Worm (Caenorhabditis elegans) whole organism, mixed stage, embryonic: ENCODE measurements around the gene C17F4.12.

Source experiments
- blmp-1 ChIP-seq: fragments of 150-350 bp; optimal IDR thresholded peaks from 2 replicates; lab custom pipeline; 2014; ENCODE audit warnings: missing biosample characterization, missing genetic modification characterization
- ces-1 ChIP-seq: fragments of 150-350 bp; optimal IDR thresholded peaks from 2 replicates; lab custom pipeline; 2014; ENCODE audit warnings: missing biosample characterization, missing genetic modification reagents, missing genetic modification characterization
- elt-1 ChIP-seq: sonication (generic microtip); optimal IDR thresholded peaks from 2 replicates; lab custom pipeline; 2017; ENCODE audit warnings: missing genetic modification characterization, mild to moderate bottlenecking, missing compliant biosample characterization, antibody characterized with exemption, moderate library complexity, borderline replicate concordance; ENCODE audit not compliant: insufficient read depth
- elt-3 ChIP-seq: fragments of 150-350 bp; optimal IDR thresholded peaks from 2 replicates; lab custom pipeline; 2014; ENCODE audit warnings: missing biosample characterization, missing genetic modification characterization
- lin-13 ChIP-seq: fragments of 150-350 bp; optimal IDR thresholded peaks from 2 replicates; lab custom pipeline; 2014; ENCODE audit warnings: missing biosample characterization, missing genetic modification characterization
- lsy-2 ChIP-seq: fragments of 150-350 bp; optimal IDR thresholded peaks from 2 replicates; lab custom pipeline; 2014; ENCODE audit warnings: missing biosample characterization, missing genetic modification characterization
- mep-1 ChIP-seq: fragments of 150-350 bp; optimal IDR thresholded peaks from 2 replicates; lab custom pipeline; 2017; ENCODE audit warnings: missing biosample characterization, missing genetic modification reagents, missing genetic modification characterization, inconsistent platforms
- mls-2 ChIP-seq: sonication (generic microtip); optimal IDR thresholded peaks from 2 replicates; lab custom pipeline; 2016; ENCODE audit warnings: mild to moderate bottlenecking, missing genetic modification characterization, moderate library complexity, missing compliant biosample characterization
- nhr-76 ChIP-seq: sonication (generic microtip); optimal IDR thresholded peaks from 2 replicates; lab custom pipeline; 2017; ENCODE audit warnings: missing biosample characterization, missing genetic modification characterization
- pha-4 ChIP-seq: fragments of 150-350 bp; optimal IDR thresholded peaks from 2 replicates; lab custom pipeline; 2018; ENCODE audit warnings: missing biosample characterization, missing genetic modification reagents, missing genetic modification characterization
- snpc-4 ChIP-seq: fragments of 150-350 bp; optimal IDR thresholded peaks from 2 replicates; lab custom pipeline; 2014; ENCODE audit warnings: missing biosample characterization, missing genetic modification characterization
- unc-120 ChIP-seq: sonication (generic microtip); optimal IDR thresholded peaks from 2 replicates; lab custom pipeline; 2017; ENCODE audit warnings: missing genetic modification characterization, missing compliant biosample characterization; ENCODE audit not compliant: poor library complexity, severe bottlenecking
- unc-62 ChIP-seq: fragments of 150-350 bp; optimal IDR thresholded peaks from 2 replicates; lab custom pipeline; 2014; ENCODE audit warnings: missing biosample characterization, missing genetic modification reagents, missing genetic modification characterization
- ztf-11 ChIP-seq: fragments of 150-350 bp; optimal IDR thresholded peaks from 2 replicates; lab custom pipeline; 2014; ENCODE audit warnings: missing biosample characterization, missing genetic modification characterization

- TF ChIP-seq lsy-2 (tag; lab: Kevin White, UChicago) (no peak), pha-4 (tag; lab: Kevin White, UChicago) (no peak), mep-1 (no peak), elt-1 (no peak), unc-62 (no peak), ztf-11 (tag; lab: Kevin White, UChicago) (no peak), unc-120 (tag; lab: Kevin White, UChicago) (no peak), blmp-1 (tag; lab: Kevin White, UChicago) (no peak), elt-3 (tag; lab: Kevin White, UChicago) (no peak), snpc-4 (tag; lab: Kevin White, UChicago) (no peak), nhr-76 (tag; lab: Kevin White, UChicago) (no peak), ces-1 (no peak), mls-2 (tag; lab: Kevin White, UChicago) (no peak), lin-13 (tag; lab: Kevin White, UChicago) (no peak)
Observed at ce11 chrII:3264704-3265103, 20.7 kb upstream of the C17F4.12 start.
